Fruit fly (Drosophila melanogaster) whole organism, prepupa: Measurements from ENCODE around the gene CG3630.

Experiments
- Blimp-1 ChIP-seq: fragments of 200-800 bp; sonication (Bioruptor generic); optimal IDR thresholded peaks from 3 replicates; lab custom pipeline; 2017; ENCODE audit warnings: missing biosample characterization, missing genetic modification characterization, mild to moderate bottlenecking, moderate library complexity, missing genetic modification reagents
- CG10631 ChIP-seq: fragments of 200-800 bp; sonication (Bioruptor generic); optimal IDR thresholded peaks from 2 replicates; lab custom pipeline; 2016; ENCODE audit warnings: missing biosample characterization, missing genetic modification characterization
- CG10669 ChIP-seq: fragments of 200-800 bp; sonication (Bioruptor generic); optimal IDR thresholded peaks from 3 replicates; lab custom pipeline; 2018; ENCODE audit warnings: missing biosample characterization, mild to moderate bottlenecking, missing genetic modification characterization, moderate library complexity
- CG11294 ChIP-seq: fragments of 200-800 bp; sonication (Bioruptor generic); IDR thresholded peaks from 2 replicates; pipeline ENCODE4 v1.3.6; 2022; ENCODE audit warnings: missing biosample characterization, missing genetic modification characterization
- CG11762 ChIP-seq: fragments of 200-800 bp; sonication (Bioruptor generic); optimal IDR thresholded peaks from 3 replicates; lab custom pipeline; 2016; ENCODE audit warnings: missing biosample characterization, missing genetic modification characterization; ENCODE audit not compliant: insufficient read depth
- CG11902 ChIP-seq: fragments of 200-800 bp; sonication (Bioruptor generic); optimal IDR thresholded peaks from 3 replicates; lab custom pipeline; 2016; ENCODE audit warnings: missing biosample characterization, missing genetic modification characterization
- CG15336 ChIP-seq: fragments of 200-800 bp; sonication (Bioruptor generic); IDR thresholded peaks from 2 replicates; pipeline ENCODE4 v1.3.6; 2022; ENCODE audit warnings: missing biosample characterization, missing genetic modification characterization
- CG1621 ChIP-seq: fragments of 200-800 bp; sonication (Bioruptor generic); optimal IDR thresholded peaks from 3 replicates; lab custom pipeline; 2018; ENCODE audit warnings: missing biosample characterization, mild to moderate bottlenecking, missing genetic modification characterization
- CG16779 ChIP-seq: fragments of 200-800 bp; sonication (Bioruptor generic); optimal IDR thresholded peaks from 3 replicates; lab custom pipeline; 2017; ENCODE audit warnings: missing biosample characterization, mild to moderate bottlenecking, missing genetic modification characterization
- CG3032 ChIP-seq: fragments of 200-800 bp; optimal IDR thresholded peaks from 2 replicates; lab custom pipeline; 2019; ENCODE audit warnings: missing biosample characterization, mild to moderate bottlenecking, missing genetic modification characterization, moderate library complexity
- CG31627 ChIP-seq: fragments of 200-800 bp; sonication (Bioruptor generic); optimal IDR thresholded peaks from 3 replicates; lab custom pipeline; 2016; ENCODE audit warnings: missing biosample characterization, missing genetic modification characterization
- CG32006 ChIP-seq: fragments of 200-800 bp; sonication (Bioruptor generic); optimal IDR thresholded peaks from 3 replicates; lab custom pipeline; 2017; ENCODE audit warnings: missing biosample characterization, mild to moderate bottlenecking, missing genetic modification characterization
- CG34406 ChIP-seq: fragments of 200-800 bp; sonication (Bioruptor generic); optimal IDR thresholded peaks from 3 replicates; lab custom pipeline; 2016; ENCODE audit warnings: missing biosample characterization, missing genetic modification characterization
- CG3919 ChIP-seq: fragments of 200-800 bp; sonication (Bioruptor generic); optimal IDR thresholded peaks from 3 replicates; lab custom pipeline; 2016; ENCODE audit warnings: missing biosample characterization, missing genetic modification characterization
- CG4318 ChIP-seq: fragments of 200-800 bp; sonication (Bioruptor generic); optimal IDR thresholded peaks from 3 replicates; lab custom pipeline; 2017; ENCODE audit warnings: missing biosample characterization, mild to moderate bottlenecking, missing genetic modification characterization
- CG6163 ChIP-seq: fragments of 200-800 bp; sonication (Bioruptor generic); IDR thresholded peaks from 3 replicates; pipeline ENCODE4 v1.3.6; 2022; ENCODE audit warnings: missing biosample characterization, missing genetic modification characterization
- CG6276 ChIP-seq: fragments of 200-800 bp; sonication (Bioruptor generic); optimal IDR thresholded peaks from 2 replicates; lab custom pipeline; 2017; ENCODE audit warnings: missing biosample characterization, mild to moderate bottlenecking, missing genetic modification characterization
- CG6792 ChIP-seq: fragments of 200-800 bp; sonication (Bioruptor generic); optimal IDR thresholded peaks from 3 replicates; lab custom pipeline; 2016; ENCODE audit warnings: missing biosample characterization, missing genetic modification characterization
- CG6808 ChIP-seq: fragments of 200-800 bp; sonication (Bioruptor generic); optimal IDR thresholded peaks from 3 replicates; lab custom pipeline; 2017; ENCODE audit warnings: missing biosample characterization, missing genetic modification characterization, mild to moderate bottlenecking, moderate library complexity, missing genetic modification reagents
- CG6854 ChIP-seq: fragments of 200-800 bp; sonication (Bioruptor generic); optimal IDR thresholded peaks from 2 replicates; lab custom pipeline; 2017; ENCODE audit warnings: missing biosample characterization, mild to moderate bottlenecking, missing genetic modification characterization
- CG7368 ChIP-seq: fragments of 200-800 bp; sonication (Bioruptor generic); optimal IDR thresholded peaks from 3 replicates; lab custom pipeline; 2016; ENCODE audit warnings: missing biosample characterization, missing genetic modification characterization
- CG8632 ChIP-seq: fragments of 200-800 bp; sonication (Bioruptor generic); optimal IDR thresholded peaks from 3 replicates; lab custom pipeline; 2016; ENCODE audit warnings: missing biosample characterization, missing genetic modification characterization
- Eip75B ChIP-seq: fragments of 200-800 bp; sonication (Bioruptor generic); optimal IDR thresholded peaks from 3 replicates; lab custom pipeline; 2016; ENCODE audit warnings: missing biosample characterization, missing genetic modification characterization
- Eip78C ChIP-seq: fragments of 200-800 bp; sonication (Bioruptor generic); peaks from one replicate; lab custom pipeline; 2016; ENCODE audit warnings: missing biosample characterization, missing genetic modification characterization
- Ets96B ChIP-seq: fragments of 200-800 bp; optimal IDR thresholded peaks from 2 replicates; lab custom pipeline; 2019; ENCODE audit warnings: missing biosample characterization, mild to moderate bottlenecking, missing genetic modification characterization, moderate library complexity
- Hr39 ChIP-seq: fragments of 200-800 bp; sonication (Bioruptor generic); optimal IDR thresholded peaks from 2 replicates; lab custom pipeline; 2016; ENCODE audit warnings: missing biosample characterization, missing genetic modification characterization
- Hr4 ChIP-seq: fragments of 200-800 bp; sonication (Bioruptor generic); optimal IDR thresholded peaks from 3 replicates; lab custom pipeline; 2016; ENCODE audit warnings: missing biosample characterization, missing genetic modification characterization
- Lpt ChIP-seq: fragments of 200-800 bp; sonication (Bioruptor generic); optimal IDR thresholded peaks from 3 replicates; lab custom pipeline; 2016; ENCODE audit warnings: missing biosample characterization, missing genetic modification characterization
- Met ChIP-seq: fragments of 200-800 bp; sonication (Bioruptor generic); optimal IDR thresholded peaks from 3 replicates; lab custom pipeline; 2016; ENCODE audit warnings: missing biosample characterization, missing genetic modification characterization
- OdsH ChIP-seq: fragments of 200-800 bp; sonication (Bioruptor generic); optimal IDR thresholded peaks from 3 replicates; lab custom pipeline; 2016; ENCODE audit warnings: missing biosample characterization, missing genetic modification characterization
- Sox102F ChIP-seq: fragments of 200-800 bp; sonication (Bioruptor generic); optimal IDR thresholded peaks from 2 replicates; lab custom pipeline; 2016; ENCODE audit warnings: missing biosample characterization, mild to moderate bottlenecking, missing genetic modification characterization
- achi ChIP-seq: fragments of 200-800 bp; sonication (Bioruptor generic); optimal IDR thresholded peaks from 3 replicates; lab custom pipeline; 2016; ENCODE audit warnings: missing biosample characterization, missing genetic modification characterization
- cyc ChIP-seq: fragments of 200-800 bp; sonication (Bioruptor generic); optimal IDR thresholded peaks from 3 replicates; lab custom pipeline; 2016; ENCODE audit warnings: missing biosample characterization, missing genetic modification characterization
- dsx ChIP-seq: fragments of 200-800 bp; optimal IDR thresholded peaks from 3 replicates; lab custom pipeline; 2019; ENCODE audit warnings: missing biosample characterization, mild to moderate bottlenecking, missing genetic modification characterization, moderate library complexity; ENCODE audit not compliant: poor library complexity, severe bottlenecking
- eg ChIP-seq: fragments of 200-800 bp; sonication (Bioruptor generic); IDR thresholded peaks from 3 replicates; pipeline ENCODE4 v1.3.6; 2022; ENCODE audit warnings: missing biosample characterization, missing genetic modification characterization
- esn ChIP-seq: fragments of 200-800 bp; sonication (Bioruptor generic); optimal IDR thresholded peaks from 2 replicates; lab custom pipeline; 2016; ENCODE audit warnings: missing biosample characterization, mild to moderate bottlenecking, missing genetic modification characterization, moderate library complexity
- fkh ChIP-seq: fragments of 200-800 bp; sonication (Bioruptor generic); optimal IDR thresholded peaks from 3 replicates; lab custom pipeline; 2017; ENCODE audit warnings: missing biosample characterization, mild to moderate bottlenecking, missing genetic modification characterization, moderate library complexity
- net ChIP-seq: fragments of 200-800 bp; sonication (Bioruptor generic); optimal IDR thresholded peaks from 3 replicates; lab custom pipeline; 2016; ENCODE audit warnings: missing biosample characterization, missing genetic modification characterization
- pdm3 ChIP-seq: fragments of 200-800 bp; sonication (Bioruptor generic); optimal IDR thresholded peaks from 3 replicates; lab custom pipeline; 2016; ENCODE audit warnings: missing biosample characterization, missing genetic modification characterization
- salr ChIP-seq, 2 experiments: fragments of 200-800 bp; sonication (Bioruptor generic); optimal IDR thresholded peaks; 3 replicates each; lab custom pipeline; 2016 to 2018; ENCODE audit warnings: missing biosample characterization in 2 of 2, missing genetic modification characterization in 2 of 2, mild to moderate bottlenecking in 1 of 2
- ss ChIP-seq, 2 experiments: fragments of 200-800 bp; sonication (Bioruptor generic); optimal IDR thresholded peaks; 2 replicates in 1 of 2; 3 replicates in 1 of 2; lab custom pipeline; 2017 to 2018; ENCODE audit warnings: mild to moderate bottlenecking in 2 of 2, missing biosample characterization in 2 of 2, missing genetic modification characterization in 2 of 2, moderate library complexity in 1 of 2
- svp ChIP-seq: fragments of 200-800 bp; sonication (Bioruptor generic); peaks from one replicate; lab custom pipeline; 2016; ENCODE audit warnings: missing biosample characterization, missing genetic modification characterization
- topi ChIP-seq: fragments of 200-800 bp; sonication (Bioruptor generic); optimal IDR thresholded peaks from 3 replicates; lab custom pipeline; 2016; ENCODE audit warnings: missing biosample characterization, missing genetic modification characterization
- vri ChIP-seq: fragments of 200-800 bp; sonication (Bioruptor generic); optimal IDR thresholded peaks from 3 replicates; lab custom pipeline; 2016; ENCODE audit warnings: missing biosample characterization, mild to moderate bottlenecking, missing genetic modification characterization

Gene CG3630

DNA sequence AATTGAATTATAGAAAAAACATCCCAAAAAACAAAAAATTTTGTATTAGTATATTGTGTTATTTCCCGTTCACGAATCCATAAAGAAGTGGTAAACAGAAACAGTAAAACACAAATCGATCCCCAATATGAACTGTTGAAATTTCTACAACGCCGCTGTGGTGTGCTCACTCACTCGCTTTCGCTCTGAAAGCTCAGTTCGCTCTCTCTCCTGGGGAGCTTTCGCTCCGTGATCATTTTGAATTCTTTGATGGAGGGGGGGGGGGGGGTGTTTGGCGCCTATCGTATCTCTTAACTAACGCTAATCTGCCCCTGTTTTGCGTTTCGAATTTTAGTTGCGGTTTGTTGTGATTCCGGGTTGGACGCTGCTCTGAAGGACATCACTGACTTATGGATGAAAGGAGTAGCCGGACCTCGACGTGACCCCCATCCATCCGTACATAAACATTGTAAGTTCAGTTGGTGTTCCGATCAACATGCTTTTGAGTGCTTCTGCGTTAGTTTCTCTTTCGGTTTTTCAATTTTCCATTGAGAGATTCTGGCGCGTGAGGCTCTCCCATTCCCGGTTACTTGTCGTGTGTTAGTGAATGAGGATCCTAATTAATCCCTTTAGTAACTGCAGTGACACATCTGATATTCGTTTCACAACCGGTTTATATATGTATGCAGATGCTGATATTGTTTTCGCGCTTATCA is 20.7 kb upstream of the CG3630 start, which contains the start of gene D2hgdh (continued):
- TF ChIP-seq CG11762 (GFP tag; lab: Kevin White, UChicago), result no peak
- TF ChIP-seq, all 60 proteins: peak for 18

DNA sequence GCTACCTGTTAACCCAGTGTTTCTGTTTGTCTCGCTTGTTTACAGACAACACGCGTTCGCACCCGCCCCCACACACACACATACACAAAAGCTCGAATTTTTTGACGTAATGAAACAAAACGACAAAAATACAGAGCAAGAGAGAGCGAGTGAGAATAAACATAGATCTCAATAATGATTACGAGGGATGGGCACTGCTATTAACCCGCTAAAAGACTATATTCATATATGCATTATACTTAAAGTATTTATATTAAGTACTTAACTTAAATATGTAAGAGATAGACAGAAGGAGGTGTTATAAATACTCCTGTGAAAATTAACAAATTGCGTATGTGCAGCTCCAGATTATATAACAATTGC is 20.2 kb upstream of the CG3630 start:
- no peak for TF ChIP-seq Lpt (GFP tag; lab: Kevin White, UChicago)
- TF ChIP-seq Eip75B (GFP tag; lab: Kevin White, UChicago), result no peak
- TF ChIP-seq CG4318 (GFP tag; lab: Kevin White, UChicago), result no peak
- peak; percentile 59 for TF ChIP-seq CG6276 (GFP tag; lab: Kevin White, UChicago)
- peak; percentile 12 for TF ChIP-seq CG10669 (GFP tag; lab: Kevin White, UChicago)
- TF ChIP-seq CG31627 (GFP tag; lab: Kevin White, UChicago), result no peak
- TF ChIP-seq CG6792 (GFP tag; lab: Kevin White, UChicago), result peak; percentile 30
- TF ChIP-seq achi (GFP tag; lab: Kevin White, UChicago), result peak; percentile 29
- peak; percentile 59 for TF ChIP-seq eg (GFP tag; lab: Robert Waterston, UW)
- TF ChIP-seq CG8632 (GFP tag; lab: Kevin White, UChicago), result peak; percentile 37
- peak; percentile 9 for TF ChIP-seq pdm3 (GFP tag; lab: Kevin White, UChicago)
- TF ChIP-seq Eip78C (GFP tag; lab: Kevin White, UChicago), result peak; percentile 86
- TF ChIP-seq net, result peak; percentile 6
- TF ChIP-seq CG10631 (GFP tag; lab: Kevin White, UChicago), result peak; percentile 30
- TF ChIP-seq CG11902 (GFP tag; lab: Kevin White, UChicago), result no peak
- TF ChIP-seq CG16779 (tag; lab: Kevin White, UChicago), result peak; percentile 1
- TF ChIP-seq cyc (GFP tag; lab: Kevin White, UChicago), result peak; percentile 41
- TF ChIP-seq Ets96B (tag; lab: Kevin White, UChicago), result peak; percentile 16
- TF ChIP-seq salr (GFP tag; optimal IDR thresholded peaks at IDR 0.05; lab: Kevin White, UChicago), result peak in 1 of 2 experiments; percentile 18
- peak; percentile 95 for TF ChIP-seq fkh (GFP tag; lab: Kevin White, UChicago)
- TF ChIP-seq Blimp-1 (GFP tag; lab: Kevin White, UChicago), result peak; percentile 22
- TF ChIP-seq CG7368, result peak; percentile 14
- peak; percentile 42 for TF ChIP-seq CG3919 (GFP tag; lab: Kevin White, UChicago)
- peak in 1 of 2 experiments; percentile 64 for TF ChIP-seq ss (GFP tag; optimal IDR thresholded peaks at IDR 0.05; lab: Kevin White, UChicago)
- peak; percentile 50 for TF ChIP-seq CG32006 (GFP tag; lab: Kevin White, UChicago)
- TF ChIP-seq vri, result peak; percentile 85
- TF ChIP-seq Hr39 (GFP tag; lab: Kevin White, UChicago), result no peak
- peak; percentile 29 for TF ChIP-seq CG34406 (GFP tag; lab: Kevin White, UChicago)
- no peak for TF ChIP-seq dsx (GFP tag; lab: Kevin White, UChicago)
- TF ChIP-seq OdsH, result peak; percentile 14
- TF ChIP-seq topi (GFP tag; lab: Kevin White, UChicago), result peak; percentile 31
- peak; percentile 52 for TF ChIP-seq Sox102F (GFP tag; lab: Kevin White, UChicago)
- TF ChIP-seq CG6854, result peak; percentile 46
- TF ChIP-seq CG6163 (GFP tag; lab: Robert Waterston, UW), result peak; percentile 35; the same call in 1 of the 3 replicates
- TF ChIP-seq Hr4 (GFP tag; lab: Kevin White, UChicago), result peak; percentile 41
- TF ChIP-seq svp (GFP tag; lab: Kevin White, UChicago), result peak; percentile 75
- peak; percentile 58 for TF ChIP-seq Met (GFP tag; lab: Kevin White, UChicago)
- no peak for TF ChIP-seq CG11294 (GFP tag; lab: Robert Waterston, UW)
- TF ChIP-seq CG11762 (GFP tag; lab: Kevin White, UChicago), result peak; percentile 22
- peak; percentile 55 for TF ChIP-seq CG15336 (GFP tag; lab: Robert Waterston, UW)
- peak; percentile 42 for TF ChIP-seq esn (GFP tag; lab: Kevin White, UChicago)
- TF ChIP-seq CG1621 (tag; lab: Kevin White, UChicago), result no peak
- TF ChIP-seq CG6808 (GFP tag; lab: Kevin White, UChicago), result peak; percentile 53
- peak; percentile 36 for TF ChIP-seq CG3032 (tag; lab: Kevin White, UChicago)
